Worm (Caenorhabditis elegans) whole organism, L1 larva: ENCODE results near the gene F59A1.12.

Experiments used
- aha-1 ChIP-seq: fragments of 150-350 bp; optimal IDR thresholded peaks from 2 replicates; lab custom pipeline; 2014; ENCODE audit warnings: missing biosample characterization, missing genetic modification characterization
- alr-1 ChIP-seq: fragments of 200-800 bp; sonication (Bioruptor generic); optimal IDR thresholded peaks from 2 replicates; lab custom pipeline; 2018; ENCODE audit warnings: borderline replicate concordance, mild to moderate bottlenecking, missing genetic modification characterization, missing compliant biosample characterization
- aly-2 ChIP-seq: fragments of 150-350 bp; optimal IDR thresholded peaks from 2 replicates; lab custom pipeline; 2014; ENCODE audit warnings: missing biosample characterization, missing genetic modification characterization
- blmp-1 ChIP-seq: fragments of 150-350 bp; optimal IDR thresholded peaks from 2 replicates; lab custom pipeline; 2014; ENCODE audit warnings: missing biosample characterization, missing genetic modification characterization
- ceh-8 ChIP-seq: fragments of 200-800 bp; sonication (Bioruptor generic); optimal IDR thresholded peaks from 2 replicates; lab custom pipeline; 2018; ENCODE audit warnings: mild to moderate bottlenecking, missing genetic modification characterization, moderate library complexity, missing compliant biosample characterization
- ceh-82 ChIP-seq, 3 experiments: fragments of 150-350 bp in 1 of 3; sonication (generic microtip) in 2 of 3; optimal IDR thresholded peaks; 2 replicates each; lab custom pipeline; 2014 to 2017; ENCODE audit warnings: missing biosample characterization in 3 of 3, missing genetic modification characterization in 3 of 3
- ces-1 ChIP-seq: fragments of 150-350 bp; optimal IDR thresholded peaks from 2 replicates; lab custom pipeline; 2014; ENCODE audit warnings: missing biosample characterization, missing genetic modification reagents, missing genetic modification characterization
- efl-1 ChIP-seq, 4 experiments: fragments of 150-350 bp; optimal IDR thresholded peaks in 3 of 4; peaks in 1 of 4; 1 replicate in 1 of 4; 2 replicates in 3 of 4; lab custom pipeline; 2014; ENCODE audit warnings: missing biosample characterization in 2 of 4, missing genetic modification characterization in 2 of 4, missing genetic modification reagents in 2 of 4
- efl-3 ChIP-seq: fragments of 200-800 bp; sonication (Bioruptor generic); optimal IDR thresholded peaks from 2 replicates; lab custom pipeline; 2018; ENCODE audit warnings: mild to moderate bottlenecking, missing genetic modification characterization, missing compliant biosample characterization
- egl-13 ChIP-seq: sonication (generic microtip); optimal IDR thresholded peaks from 2 replicates; lab custom pipeline; 2016; ENCODE audit warnings: missing genotype, missing genetic modification reagents, missing genetic modification characterization, missing compliant biosample characterization
- fkh-4 ChIP-seq: sonication (generic microtip); optimal IDR thresholded peaks from 2 replicates; lab custom pipeline; 2016; ENCODE audit warnings: missing compliant biosample characterization, missing genetic modification characterization, borderline replicate concordance
- isw-1 ChIP-seq: fragments of 200-800 bp; sonication (Bioruptor generic); IDR thresholded peaks from 2 replicates; pipeline ENCODE4 v1.3.6; 2022; ENCODE audit warnings: missing genetic modification characterization, missing compliant biosample characterization
- lin-13 ChIP-seq: fragments of 150-350 bp; optimal IDR thresholded peaks from 2 replicates; lab custom pipeline; 2014; ENCODE audit warnings: missing biosample characterization, missing genetic modification reagents, missing genetic modification characterization
- lin-15B ChIP-seq: fragments of 150-350 bp; sonication (generic microtip); optimal IDR thresholded peaks from 3 replicates; lab custom pipeline; 2014; ENCODE audit warnings: missing biosample characterization, missing genetic modification characterization
- lin-35 ChIP-seq, 2 experiments: fragments of 150-350 bp; optimal IDR thresholded peaks; 2 replicates each; lab custom pipeline; 2014; ENCODE audit warnings: missing biosample characterization in 2 of 2, missing genetic modification characterization in 2 of 2, missing genetic modification reagents in 2 of 2
- mab-9 ChIP-seq: fragments of 200-800 bp; sonication (Bioruptor generic); IDR thresholded peaks from 2 replicates; pipeline ENCODE4 v1.3.6; 2022; ENCODE audit warnings: missing genetic modification reagents, missing genetic modification characterization, missing compliant biosample characterization
- mdl-1 ChIP-seq, 2 experiments: fragments of 150-350 bp; optimal IDR thresholded peaks; 2 replicates each; lab custom pipeline; 2014 to 2017; ENCODE audit warnings: missing biosample characterization in 2 of 2, missing genetic modification characterization in 2 of 2, inconsistent platforms in 1 of 2
- mep-1 ChIP-seq: fragments of 150-350 bp; optimal IDR thresholded peaks from 2 replicates; lab custom pipeline; 2014; ENCODE audit warnings: missing biosample characterization, missing genetic modification characterization
- nhr-11 ChIP-seq: fragments of 150-350 bp; optimal IDR thresholded peaks from 2 replicates; lab custom pipeline; 2014; ENCODE audit warnings: missing biosample characterization, missing genetic modification characterization
- nhr-12 ChIP-seq: sonication (generic microtip); optimal IDR thresholded peaks from 2 replicates; lab custom pipeline; 2017; ENCODE audit warnings: missing biosample characterization, missing genetic modification characterization
- nhr-237 ChIP-seq: fragments of 150-350 bp; optimal IDR thresholded peaks from 2 replicates; lab custom pipeline; 2014; ENCODE audit warnings: missing biosample characterization, missing genetic modification characterization
- nhr-76 ChIP-seq: sonication (generic microtip); optimal IDR thresholded peaks from 2 replicates; lab custom pipeline; 2017; ENCODE audit warnings: missing biosample characterization, missing genetic modification characterization
- pax-3 ChIP-seq: fragments of 200-800 bp; sonication (Bioruptor generic); optimal IDR thresholded peaks from 2 replicates; lab custom pipeline; 2018; ENCODE audit warnings: mild to moderate bottlenecking, missing genetic modification characterization, moderate library complexity, missing compliant biosample characterization
- pqm-1 ChIP-seq: sonication (generic microtip); optimal IDR thresholded peaks from 3 replicates; lab custom pipeline; 2017; ENCODE audit warnings: missing biosample characterization, missing genetic modification characterization
- snu-23 ChIP-seq: sonication (generic microtip); optimal IDR thresholded peaks from 2 replicates; lab custom pipeline; 2016; ENCODE audit warnings: missing genetic modification characterization, missing compliant biosample characterization
- sox-4 ChIP-seq: sonication (generic microtip); optimal IDR thresholded peaks from 2 replicates; lab custom pipeline; 2016; ENCODE audit warnings: missing genetic modification characterization, missing compliant biosample characterization
- sptf-1 ChIP-seq: fragments of 150-350 bp; optimal IDR thresholded peaks from 2 replicates; lab custom pipeline; 2014; ENCODE audit warnings: missing biosample characterization, missing genetic modification characterization
- swsn-7 ChIP-seq: sonication (generic microtip); optimal IDR thresholded peaks from 2 replicates; lab custom pipeline; 2016; ENCODE audit warnings: missing genetic modification characterization, missing compliant biosample characterization
- tbx-2 ChIP-seq: sonication (generic microtip); optimal IDR thresholded peaks from 2 replicates; lab custom pipeline; 2016; ENCODE audit warnings: missing genetic modification characterization, missing compliant biosample characterization
- unc-130 ChIP-seq: fragments of 150-350 bp; optimal IDR thresholded peaks from 2 replicates; lab custom pipeline; 2017; ENCODE audit warnings: missing biosample characterization, missing genetic modification characterization, inconsistent platforms
- unc-62 ChIP-seq: fragments of 150-350 bp; optimal IDR thresholded peaks from 2 replicates; lab custom pipeline; 2014; ENCODE audit warnings: missing biosample characterization, missing genetic modification reagents, missing genetic modification characterization
- unc-98 ChIP-seq: fragments of 200-800 bp; sonication (Bioruptor generic); IDR thresholded peaks from 2 replicates; pipeline ENCODE4 v1.3.6; 2022; ENCODE audit warnings: missing genetic modification characterization, missing compliant biosample characterization
- zip-4 ChIP-seq: fragments of 200-800 bp; sonication (Bioruptor generic); optimal IDR thresholded peaks from 2 replicates; lab custom pipeline; 2018; ENCODE audit warnings: mild to moderate bottlenecking, missing genetic modification characterization, moderate library complexity, missing compliant biosample characterization
- ztf-4 ChIP-seq: fragments of 150-350 bp; optimal IDR thresholded peaks from 2 replicates; lab custom pipeline; 2014; ENCODE audit warnings: missing biosample characterization, missing genetic modification characterization

The F59A1.12 gene

DNA sequence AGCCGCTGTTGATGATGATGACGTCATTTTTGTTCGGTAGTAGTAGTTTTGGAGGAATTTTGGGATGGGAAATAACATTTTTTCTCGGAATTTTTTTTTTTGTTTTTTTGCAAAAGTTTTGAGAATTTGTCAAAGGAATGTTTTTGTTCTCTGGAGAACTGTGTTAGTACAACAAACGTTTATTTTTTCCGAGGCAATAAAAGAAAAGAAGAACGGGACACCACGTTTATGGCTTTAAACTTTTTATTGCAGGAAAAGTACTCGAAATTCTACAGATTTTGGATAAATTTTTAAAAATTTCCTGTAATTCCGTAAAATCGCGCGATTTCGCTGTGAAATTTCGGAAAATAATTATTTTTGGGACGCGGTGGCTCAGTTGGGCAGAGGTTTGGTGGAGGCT lies 23.3 kb upstream of the F59A1.12 start, which contains the start of gene F59A1.13:
TSS of gene F59A1.13 (minus strand) at position 101 of the 400 bp plus-strand sequence.
- TF ChIP-seq nhr-12 (tag; lab: Kevin White, UChicago) (no peak), ceh-8 (GFP tag; lab: Kevin White, UChicago) (no peak), fkh-4 (tag; lab: Kevin White, UChicago) (no peak), lin-13 (no peak), mep-1 (tag; lab: Kevin White, UChicago) (no peak), nhr-11 (tag; lab: Kevin White, UChicago) (no peak), nhr-237 (tag; lab: Kevin White, UChicago) (no peak), nhr-76 (tag; lab: Kevin White, UChicago) (no peak), alr-1 (tag; lab: Kevin White, UChicago) (no peak)
- TF ChIP-seq, all 84 proteins: peak for 0

DNA sequence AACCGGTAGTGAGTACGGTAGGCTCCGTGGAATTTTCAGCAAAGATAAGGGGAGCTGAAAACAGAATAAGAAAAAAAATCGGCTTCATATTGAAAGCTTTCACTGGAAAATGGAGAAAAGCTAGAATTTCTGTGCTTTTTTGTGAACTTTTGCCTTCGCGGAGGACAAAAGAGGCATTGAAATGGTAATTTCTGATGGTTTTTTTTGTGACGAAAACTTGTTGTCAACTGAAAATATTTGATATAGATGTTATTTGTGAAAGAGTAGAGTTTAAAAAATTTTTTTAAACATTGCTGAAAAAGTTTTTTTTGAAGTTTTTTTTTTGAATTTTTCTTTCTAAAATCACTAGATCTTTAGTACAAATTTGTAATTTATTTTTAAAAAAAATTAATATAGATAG lies 19.3 kb upstream of the F59A1.12 start, which contains the start of gene F59A1.18:
TSS of gene F59A1.18 (minus strand) at position 101 of the 400 bp plus-strand sequence.
- TF ChIP-seq alr-1 (tag; lab: Kevin White, UChicago) (no peak), aly-2 (tag; lab: Kevin White, UChicago) (no peak), mab-9 (GFP tag; lab: Robert Waterston, UW) (no peak), ztf-4 (tag; lab: Kevin White, UChicago) (no peak), ceh-82 (tag; optimal IDR thresholded peaks at IDR 0.05; lab: Kevin White, UChicago) (no peak), isw-1 (GFP tag; lab: Robert Waterston, UW) (no peak), pax-3 (tag; lab: Kevin White, UChicago) (no peak)

DNA sequence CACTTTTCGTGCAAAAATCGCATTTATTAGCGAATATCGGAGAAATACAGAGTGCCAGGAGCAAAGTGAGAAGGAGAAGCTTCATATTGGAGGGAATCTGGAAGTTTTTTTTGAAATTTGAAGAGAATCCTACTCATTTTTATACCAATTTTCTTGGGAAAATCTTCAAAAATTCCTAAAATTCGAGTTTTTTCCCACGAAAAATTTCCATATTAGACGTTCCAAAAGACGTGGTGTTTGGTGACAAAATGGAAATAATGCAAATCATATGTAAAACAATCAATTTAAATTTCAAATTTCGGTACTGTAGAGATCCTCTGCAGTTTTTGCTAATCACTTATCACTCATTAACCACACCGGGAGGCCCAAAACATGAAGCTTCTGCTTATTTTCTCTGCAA lies 17.3 kb upstream of the F59A1.12 start, which contains the start of the genes F59A1.16 and F59A1.6:
TSS of gene F59A1.16 (minus strand) at position 101 of the 400 bp plus-strand sequence.
TSS of gene F59A1.6 (plus strand) at position 285 of the 400 bp plus-strand sequence.
- TF ChIP-seq sptf-1: no peak
- no peak for TF ChIP-seq alr-1 (tag; lab: Kevin White, UChicago)
- no peak for TF ChIP-seq aha-1 (tag; lab: Kevin White, UChicago)
- TF ChIP-seq, all 84 proteins: peak for 0

DNA sequence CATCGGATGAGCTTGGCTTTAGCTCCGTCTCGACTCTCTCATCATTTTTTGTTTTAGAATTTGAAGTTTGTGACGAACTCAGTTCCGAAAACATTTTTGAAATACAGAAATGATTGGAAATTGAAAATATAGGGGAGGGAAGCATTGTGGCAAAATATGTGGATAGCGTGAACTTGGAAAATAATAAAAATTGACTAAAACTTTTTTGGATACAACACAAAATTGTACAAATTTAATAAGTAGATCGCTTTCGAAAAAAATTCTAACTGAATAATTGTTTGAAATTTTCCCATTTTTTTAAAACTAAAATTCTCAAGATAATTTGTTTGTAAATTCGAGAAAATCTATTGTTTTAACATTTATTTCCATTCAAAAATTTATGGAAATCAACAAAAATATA lies 16.2 kb upstream of the F59A1.12 start, which contains the start of gene F59A1.15:
TSS of gene F59A1.15 (minus strand) at position 101 of the 400 bp plus-strand sequence.
- TF ChIP-seq isw-1 (GFP tag; lab: Robert Waterston, UW) (no peak), snu-23 (GFP tag; lab: Kevin White, UChicago) (no peak), tbx-2 (tag; lab: Kevin White, UChicago) (no peak), pqm-1 (no peak), zip-4 (GFP tag; lab: Kevin White, UChicago) (no peak), mep-1 (tag; lab: Kevin White, UChicago) (no peak), ces-1 (GFP tag; lab: Kevin White, UChicago) (no peak), aly-2 (tag; lab: Kevin White, UChicago) (no peak), unc-98 (GFP tag; lab: Robert Waterston, UW) (no peak), pax-3 (tag; lab: Kevin White, UChicago) (no peak), unc-62 (GFP tag; lab: Kevin White, UChicago) (no peak), sox-4 (tag; lab: Kevin White, UChicago) (no peak), blmp-1 (no peak), mdl-1 (tag; optimal IDR thresholded peaks at IDR 0.05; lab: Kevin White, UChicago) (no peak), unc-130 (tag; lab: Kevin White, UChicago) (no peak), lin-35 (GFP tag; optimal IDR thresholded peaks at IDR 0.05; lab: Kevin White, UChicago) (no peak), swsn-7 (tag; lab: Kevin White, UChicago) (no peak), egl-13 (tag; lab: Kevin White, UChicago) (no peak)

DNA sequence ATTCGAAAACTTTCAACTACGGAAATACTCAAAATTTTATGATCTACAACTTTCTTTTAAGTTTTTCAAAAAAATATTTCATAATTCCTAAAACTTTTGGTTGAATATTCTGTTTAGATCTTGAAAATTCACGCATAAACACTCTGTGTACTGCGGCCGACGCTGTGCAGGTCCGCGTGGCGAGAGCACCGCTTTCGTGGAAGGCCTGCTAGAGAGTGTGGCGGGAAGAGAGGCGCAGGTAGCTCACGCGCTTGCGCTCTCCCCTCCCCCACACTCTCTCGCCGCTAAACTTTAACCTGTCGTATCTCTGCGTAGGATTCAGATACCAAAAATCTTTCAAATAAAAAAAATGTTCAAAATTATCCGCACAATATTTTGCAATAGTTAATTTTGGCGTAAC lies 15.7 kb upstream of the F59A1.12 start:
- TF ChIP-seq lin-15B (tag; lab: Kevin White, UChicago) (no peak), efl-3 (no peak), efl-1 (optimal IDR thresholded peaks at IDR 0.05; lab: Kevin White, UChicago) (no peak), efl-1 (GFP tag; optimal IDR thresholded peaks at IDR 0.05 in 1 of 2; lab: Kevin White, UChicago) (peak in 1 of 2 experiments; percentile 4)
